Worm (Caenorhabditis elegans): ENCODE results near the gene cyp-13A3.

- TF ChIP-seq crh-2 (tag; optimal IDR thresholded peaks at IDR 0.05) (no peak), nhr-11 (tag; optimal IDR thresholded peaks at IDR 0.05) (no peak), fos-1 (tag; optimal IDR thresholded peaks at IDR 0.05) (no peak), ama-1 (optimal IDR thresholded peaks at IDR 0.05) (no peak), mdl-1 (tag; optimal IDR thresholded peaks at IDR 0.05) (no peak), zag-1 (tag; optimal IDR thresholded peaks at IDR 0.05) (no peak), aly-2 (tag; optimal IDR thresholded peaks at IDR 0.05) (no peak), F13H6.1 (tag; optimal IDR thresholded peaks at IDR 0.05) (no peak), elt-3 (tag; optimal IDR thresholded peaks at IDR 0.05) (no peak)
Observed at ce11 chrII:9831033-9831432, 37.9 kb upstream of the cyp-13A3 start, which contains the start of gene ZK938.12.

Measured in whole organism, L2 larva.